Fruit fly (Drosophila melanogaster) whole organism, adult: ENCODE data around the gene eIF5.

Experiments
- CG12768 ChIP-seq: fragments of 200-800 bp; sonication (Bioruptor generic); optimal IDR thresholded peaks from 2 replicates; lab custom pipeline; 2017; ENCODE audit warnings: missing biosample characterization, missing genetic modification characterization, mild to moderate bottlenecking, moderate library complexity, missing genetic modification reagents
- Clk ChIP-seq: fragments of 200-800 bp; sonication (Bioruptor generic); optimal IDR thresholded peaks from 2 replicates; lab custom pipeline; 2017; ENCODE audit warnings: missing biosample characterization, missing genetic modification characterization
- bab1 ChIP-seq: fragments of 200-800 bp; sonication (Bioruptor generic); optimal IDR thresholded peaks from 3 replicates; lab custom pipeline; 2019; ENCODE audit warnings: missing biosample characterization, mild to moderate bottlenecking, missing genetic modification characterization, moderate library complexity
- kay ChIP-seq: fragments of 200-800 bp; sonication (Bioruptor generic); peaks from one replicate; lab custom pipeline; 2016; ENCODE audit warnings: missing biosample characterization, missing genetic modification characterization, borderline replicate concordance

DNA sequence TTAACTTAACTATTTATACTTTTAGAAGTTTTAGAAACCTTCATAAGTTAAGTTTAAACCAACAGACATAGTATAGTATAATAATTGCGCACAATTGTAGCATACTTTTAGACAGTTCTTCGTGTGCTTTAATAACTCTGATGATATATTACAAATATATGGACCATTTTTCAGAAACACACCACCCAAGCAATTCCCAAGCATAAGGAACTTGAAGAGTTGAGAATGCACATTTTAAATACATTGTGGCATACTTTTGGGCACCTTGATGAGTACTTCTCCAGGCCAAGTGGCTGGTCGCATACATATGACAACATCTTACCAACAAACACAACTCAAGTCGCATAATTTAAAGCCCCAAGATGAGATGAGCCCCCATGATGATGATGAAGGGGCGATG is 22.2 kb downstream of the eIF5 start:
- no peak for TF ChIP-seq kay (GFP tag; lab: Kevin White, UChicago)
- TF ChIP-seq bab1 (GFP tag; lab: Kevin White, UChicago): no peak
- TF ChIP-seq CG12768 (GFP tag; lab: Kevin White, UChicago): no peak
- no peak for TF ChIP-seq Clk (GFP tag; lab: Kevin White, UChicago)
